Fruit fly (Drosophila melanogaster) whole organism, embryonic: ENCODE measurements around the gene Syt14.
A peak's percentile ranks its signal among the peaks of the same experiment; 100 is the strongest.

Experiments used
- CG1024 ChIP-seq: fragments of 200-800 bp; sonication (Bioruptor generic); IDR thresholded peaks from 2 replicates; pipeline ENCODE4 v1.3.6; 2022; ENCODE audit warnings: missing biosample characterization, missing genetic modification characterization
- CG10267 ChIP-seq: fragments of 200-800 bp; sonication (Bioruptor generic); optimal IDR thresholded peaks from 2 replicates; lab custom pipeline; 2018; ENCODE audit warnings: missing biosample characterization, mild to moderate bottlenecking, missing genetic modification characterization, moderate library complexity
- CG10321 ChIP-seq: fragments of 200-800 bp; sonication (Bioruptor generic); IDR thresholded peaks from 2 replicates; pipeline ENCODE4 v1.3.6; 2022; ENCODE audit warnings: missing biosample characterization, missing genetic modification characterization
- CG10431 ChIP-seq: fragments of 200-800 bp; sonication (Bioruptor generic); optimal IDR thresholded peaks from 3 replicates; lab custom pipeline; 2018; ENCODE audit warnings: missing biosample characterization, mild to moderate bottlenecking, missing genetic modification characterization
- CG10565 ChIP-seq: fragments of 200-800 bp; sonication (Bioruptor generic); optimal IDR thresholded peaks from 3 replicates; lab custom pipeline; 2016; ENCODE audit warnings: missing biosample characterization, mild to moderate bottlenecking, missing genetic modification characterization
- CG10654 ChIP-seq: fragments of 200-800 bp; sonication (Bioruptor generic); optimal IDR thresholded peaks from 2 replicates; lab custom pipeline; 2016; ENCODE audit warnings: missing biosample characterization, missing genetic modification characterization
- CG11085 ChIP-seq: fragments of 200-800 bp; sonication (Bioruptor generic); IDR thresholded peaks from 2 replicates; pipeline ENCODE4 v1.3.6; 2022; ENCODE audit warnings: missing biosample characterization, missing genetic modification characterization
- CG11456 ChIP-seq: fragments of 200-800 bp; sonication (Bioruptor generic); IDR thresholded peaks from 3 replicates; pipeline ENCODE4 v1.3.6; 2022; ENCODE audit warnings: missing biosample characterization, missing genetic modification characterization
- CG1233 ChIP-seq: fragments of 200-800 bp; sonication (Bioruptor generic); optimal IDR thresholded peaks from 4 replicates; lab custom pipeline; 2018; ENCODE audit warnings: missing biosample characterization, mild to moderate bottlenecking, missing genetic modification characterization
- CG12942 ChIP-seq: fragments of 200-800 bp; sonication (Bioruptor generic); optimal IDR thresholded peaks from 3 replicates; lab custom pipeline; 2016; ENCODE audit warnings: missing biosample characterization, missing genetic modification characterization
- CG13894 ChIP-seq: fragments of 200-800 bp; sonication (Bioruptor generic); optimal IDR thresholded peaks from 3 replicates; lab custom pipeline; 2018; ENCODE audit warnings: missing biosample characterization, mild to moderate bottlenecking, missing genetic modification characterization, moderate library complexity
- CG14441 ChIP-seq: fragments of 200-800 bp; sonication (Bioruptor generic); IDR thresholded peaks from 2 replicates; pipeline ENCODE4 v1.3.6; 2022; ENCODE audit warnings: missing biosample characterization, missing genetic modification characterization
- CG17186 ChIP-seq: fragments of 200-800 bp; sonication (Bioruptor generic); optimal IDR thresholded peaks from 3 replicates; lab custom pipeline; 2017; ENCODE audit warnings: missing biosample characterization, missing genetic modification reagents, missing genetic modification characterization
- CG17359 ChIP-seq: fragments of 200-800 bp; sonication (Bioruptor generic); optimal IDR thresholded peaks from 3 replicates; lab custom pipeline; 2018; ENCODE audit warnings: missing biosample characterization, mild to moderate bottlenecking, missing genetic modification characterization, moderate library complexity
- CG3065 ChIP-seq: fragments of 200-800 bp; sonication (Bioruptor generic); optimal IDR thresholded peaks from 2 replicates; lab custom pipeline; 2016; ENCODE audit warnings: missing biosample characterization, missing genetic modification characterization
- CG4282 ChIP-seq: fragments of 200-800 bp; sonication (Bioruptor generic); optimal IDR thresholded peaks from 2 replicates; lab custom pipeline; 2016; ENCODE audit warnings: missing biosample characterization, missing genetic modification characterization
- CG4424 ChIP-seq: fragments of 200-800 bp; sonication (Bioruptor generic); optimal IDR thresholded peaks from 3 replicates; lab custom pipeline; 2016; ENCODE audit warnings: missing biosample characterization, missing genetic modification characterization
- CG6175 ChIP-seq: fragments of 200-800 bp; sonication (Bioruptor generic); IDR thresholded peaks from 3 replicates; pipeline ENCODE4 v1.3.6; 2022; ENCODE audit warnings: missing biosample characterization, missing genetic modification characterization
- CG7271 ChIP-seq: fragments of 200-800 bp; sonication (Bioruptor generic); optimal IDR thresholded peaks from 2 replicates; lab custom pipeline; 2018; ENCODE audit warnings: missing biosample characterization, mild to moderate bottlenecking, missing genetic modification characterization, moderate library complexity
- CG7987 ChIP-seq: fragments of 200-800 bp; sonication (Bioruptor generic); optimal IDR thresholded peaks from 2 replicates; lab custom pipeline; 2018; ENCODE audit warnings: missing biosample characterization, mild to moderate bottlenecking, missing genetic modification characterization, moderate library complexity
- CG8944 ChIP-seq: fragments of 200-800 bp; sonication (Bioruptor generic); optimal IDR thresholded peaks from 3 replicates; lab custom pipeline; 2016; ENCODE audit warnings: missing biosample characterization, missing genetic modification characterization
- CG9817 ChIP-seq: fragments of 200-800 bp; sonication (Bioruptor generic); optimal IDR thresholded peaks from 2 replicates; lab custom pipeline; 2018; ENCODE audit warnings: missing biosample characterization, mild to moderate bottlenecking, missing genetic modification characterization, moderate library complexity
- Dfd ChIP-seq, 2 experiments: fragments of >200 bp; optimal IDR thresholded peaks; 2 replicates each; lab custom pipeline; 2017; ENCODE audit warnings: missing biosample characterization in 2 of 2, missing genetic modification characterization in 2 of 2
- Eip74EF ChIP-seq, 2 experiments: fragments of 200-800 bp in 1 of 2; fragments of >200 bp in 1 of 2; sonication (Bioruptor generic) in 1 of 2; optimal IDR thresholded peaks; 2 replicates each; lab custom pipeline; 2017 to 2019; ENCODE audit warnings: missing biosample characterization in 2 of 2, missing genetic modification characterization in 2 of 2, mild to moderate bottlenecking in 1 of 2, moderate library complexity in 1 of 2
- Fer1 ChIP-seq: fragments of 200-800 bp; sonication (Bioruptor generic); optimal IDR thresholded peaks from 2 replicates; lab custom pipeline; 2017; ENCODE audit warnings: missing biosample characterization, mild to moderate bottlenecking, missing genetic modification characterization
- Fer2 ChIP-seq: fragments of 200-800 bp; sonication (Bioruptor generic); optimal IDR thresholded peaks from 2 replicates; lab custom pipeline; 2018; ENCODE audit warnings: missing biosample characterization, mild to moderate bottlenecking, missing genetic modification characterization, moderate library complexity
- HLH3B ChIP-seq: fragments of 200-800 bp; sonication (Bioruptor generic); IDR thresholded peaks from 2 replicates; pipeline ENCODE4 v1.3.6; 2022; ENCODE audit warnings: missing biosample characterization, missing genetic modification characterization
- Kr ChIP-seq: fragments of 200-800 bp; sonication (Bioruptor generic); optimal IDR thresholded peaks from 2 replicates; lab custom pipeline; 2017; ENCODE audit warnings: missing biosample characterization, mild to moderate bottlenecking, missing genetic modification characterization
- Mes4 ChIP-seq: fragments of 200-800 bp; sonication (Bioruptor generic); optimal IDR thresholded peaks from 2 replicates; lab custom pipeline; 2016; ENCODE audit warnings: missing biosample characterization, missing genetic modification characterization
- NK7.1 ChIP-seq: fragments of 200-800 bp; sonication (Bioruptor generic); optimal IDR thresholded peaks from 3 replicates; lab custom pipeline; 2016; ENCODE audit warnings: missing biosample characterization, missing genetic modification characterization
- Nf-YA ChIP-seq: fragments of 200-800 bp; sonication (Bioruptor generic); IDR thresholded peaks from 2 replicates; pipeline ENCODE4 v1.3.6; 2022; ENCODE audit warnings: missing biosample characterization, missing genetic modification characterization
- Scr ChIP-seq: fragments of 200-800 bp; sonication (Bioruptor generic); IDR thresholded peaks from 2 replicates; pipeline ENCODE4 v1.3.6; 2022; ENCODE audit warnings: missing biosample characterization, missing genetic modification characterization; ENCODE audit not compliant: partially characterized antibody
- Six4 ChIP-seq: fragments of 200-800 bp; sonication (Bioruptor generic); optimal IDR thresholded peaks from 2 replicates; lab custom pipeline; 2016; ENCODE audit warnings: missing biosample characterization, missing genetic modification characterization
- Ssrp ChIP-seq: fragments of 200-800 bp; sonication (Bioruptor generic); optimal IDR thresholded peaks from 2 replicates; lab custom pipeline; 2018; ENCODE audit warnings: missing biosample characterization, mild to moderate bottlenecking, missing genetic modification characterization, moderate library complexity
- amos ChIP-seq: fragments of 200-800 bp; sonication (Bioruptor generic); IDR thresholded peaks from 2 replicates; pipeline ENCODE4 v1.3.6; 2022; ENCODE audit warnings: missing biosample characterization, missing genetic modification characterization; ENCODE audit not compliant: partially characterized antibody
- ash1 ChIP-seq: fragments of 200-800 bp; sonication (Bioruptor generic); optimal IDR thresholded peaks from 2 replicates; lab custom pipeline; 2018; ENCODE audit warnings: missing biosample characterization, mild to moderate bottlenecking, missing genetic modification characterization
- btn ChIP-seq: fragments of 200-800 bp; sonication (Bioruptor generic); optimal IDR thresholded peaks from 2 replicates; lab custom pipeline; 2016; ENCODE audit warnings: missing biosample characterization, missing genetic modification characterization
- dati ChIP-seq: fragments of 200-800 bp; sonication (Bioruptor generic); IDR thresholded peaks from 2 replicates; pipeline ENCODE4 v1.3.6; 2022; ENCODE audit warnings: missing biosample characterization, missing genetic modification characterization
- dimm ChIP-seq: fragments of 200-800 bp; sonication (Bioruptor generic); IDR thresholded peaks from 2 replicates; pipeline ENCODE4 v1.3.6; 2022; ENCODE audit warnings: missing biosample characterization, missing genetic modification characterization
- dysf ChIP-seq: fragments of 200-800 bp; sonication (Bioruptor generic); IDR thresholded peaks from 3 replicates; pipeline ENCODE4 v1.3.6; 2022; ENCODE audit warnings: missing biosample characterization, missing genetic modification characterization
- gsb-n ChIP-seq: fragments of 200-800 bp; sonication (Bioruptor generic); optimal IDR thresholded peaks from 3 replicates; lab custom pipeline; 2018; ENCODE audit warnings: missing biosample characterization, mild to moderate bottlenecking, missing genetic modification characterization
- ind ChIP-seq: fragments of 200-800 bp; sonication (Bioruptor generic); optimal IDR thresholded peaks from 3 replicates; lab custom pipeline; 2016; ENCODE audit warnings: missing biosample characterization, missing genetic modification characterization
- jumu ChIP-seq: fragments of 200-800 bp; sonication (Bioruptor generic); optimal IDR thresholded peaks from 3 replicates; lab custom pipeline; 2016; ENCODE audit warnings: missing biosample characterization, missing genetic modification characterization
- kah ChIP-seq: fragments of 200-800 bp; sonication (Bioruptor generic); optimal IDR thresholded peaks from 2 replicates; lab custom pipeline; 2018; ENCODE audit warnings: missing biosample characterization, mild to moderate bottlenecking, missing genetic modification characterization
- odd ChIP-seq: fragments of 200-800 bp; sonication (Bioruptor generic); optimal IDR thresholded peaks from 2 replicates; lab custom pipeline; 2017; ENCODE audit warnings: missing biosample characterization, mild to moderate bottlenecking, missing genetic modification characterization
- pum ChIP-seq: fragments of 200-800 bp; sonication (Bioruptor generic); optimal IDR thresholded peaks from 2 replicates; lab custom pipeline; 2016; ENCODE audit warnings: missing biosample characterization, missing genetic modification characterization
- sisA ChIP-seq: fragments of 200-800 bp; sonication (Bioruptor generic); IDR thresholded peaks from 2 replicates; pipeline ENCODE4 v1.3.6; 2022; ENCODE audit warnings: missing biosample characterization, missing genetic modification characterization
- tap ChIP-seq: fragments of 200-800 bp; optimal IDR thresholded peaks from 3 replicates; lab custom pipeline; 2019; ENCODE audit warnings: missing biosample characterization, mild to moderate bottlenecking, missing genetic modification characterization, moderate library complexity
- ttk ChIP-seq: fragments of 200-800 bp; sonication (Bioruptor generic); IDR thresholded peaks from 2 replicates; pipeline ENCODE4 v2.1.2; 2022; ENCODE audit warnings: missing biosample characterization, missing genetic modification characterization
- twi ChIP-seq: fragments of 200-800 bp; optimal IDR thresholded peaks from 2 replicates; lab custom pipeline; 2019; ENCODE audit warnings: missing biosample characterization, mild to moderate bottlenecking, missing genetic modification characterization, moderate library complexity
- wdn ChIP-seq: fragments of 200-800 bp; sonication (Bioruptor generic); IDR thresholded peaks from 2 replicates; pipeline ENCODE4 v1.3.6; 2022; ENCODE audit warnings: missing biosample characterization, missing genetic modification characterization
- wor ChIP-seq: fragments of 200-800 bp; sonication (Bioruptor generic); IDR thresholded peaks from 2 replicates; pipeline ENCODE4 v1.3.6; 2022; ENCODE audit warnings: missing biosample characterization, missing genetic modification characterization

Syt14 gene

dm6 chr3R:4333964-4334363 is 15.1 kb upstream of the Syt14 start, which contains the start of gene CG9776 (continued):
- TF ChIP-seq dimm (GFP tag; lab: Robert Waterston, UW) (no peak), HLH3B (peak; percentile 43), Dfd (GFP tag; optimal IDR thresholded peaks at IDR 0.05; lab: Kevin White, UChicago) (peak in 1 of 2 experiments; percentile 70), CG10321 (GFP tag; lab: Robert Waterston, UW) (no peak), pum (GFP tag; lab: Kevin White, UChicago) (peak; percentile 76), sisA (GFP tag; lab: Robert Waterston, UW) (no peak; the same call in 1 of the 2 replicates), dysf (GFP tag; lab: Robert Waterston, UW) (peak; percentile 74), tap (no peak), wdn (peak; percentile 63; the same call in 1 of the 2 replicates), CG17359 (tag; lab: Kevin White, UChicago) (peak; percentile 57), Kr (GFP tag; lab: Kevin White, UChicago) (no peak), Eip74EF (GFP tag; optimal IDR thresholded peaks at IDR 0.05; lab: Kevin White, UChicago) (peak in 1 of 2 experiments; percentile 48), Six4 (no peak), CG8944 (GFP tag; lab: Kevin White, UChicago) (peak; percentile 40), dati (GFP tag; lab: Robert Waterston, UW) (no peak), Fer1 (GFP tag; lab: Kevin White, UChicago) (no peak), CG7987 (GFP tag; lab: Kevin White, UChicago) (no peak), Ssrp (peak; percentile 64), CG10565 (no peak), kah (no peak), jumu (peak; percentile 41), gsb-n (no peak), CG11456 (GFP tag; lab: Robert Waterston, UW) (peak; percentile 77; the same call in 2 of the 3 replicates), ash1 (GFP tag; lab: Kevin White, UChicago) (no peak), odd (no peak), btn (no peak), CG13894 (tag; lab: Kevin White, UChicago) (no peak), CG4282 (GFP tag; lab: Kevin White, UChicago) (peak; percentile 54), CG14441 (GFP tag; lab: Robert Waterston, UW) (no peak; the same call in 1 of the 2 replicates), Fer2 (tag; lab: Kevin White, UChicago) (no peak), CG1024 (GFP tag; lab: Robert Waterston, UW) (peak; percentile 96), twi (tag; lab: Kevin White, UChicago) (no peak), CG12942 (peak; percentile 56), Scr (GFP tag; lab: Robert Waterston, UW) (peak; percentile 97), NK7.1 (peak; percentile 49), ind (peak; percentile 52), CG6175 (no peak), amos (peak; percentile 99), Mes4 (no peak), CG1233 (peak; percentile 37), CG7271 (tag; lab: Kevin White, UChicago) (peak; percentile 50), Nf-YA (no peak), CG3065 (GFP tag; lab: Kevin White, UChicago) (peak; percentile 39), wor (no peak), CG17186 (peak; percentile 83), CG10654 (GFP tag; lab: Kevin White, UChicago) (peak; percentile 38), ttk (GFP tag; lab: Robert Waterston, UW) (no peak), CG9817 (no peak), CG4424 (peak; percentile 51), CG11085 (peak; percentile 55; the same call in 1 of the 2 replicates), CG10431 (GFP tag; lab: Kevin White, UChicago) (no peak), CG10267 (tag; lab: Kevin White, UChicago) (peak; percentile 75)
